Fruit fly (Drosophila melanogaster) whole organism: ENCODE results near the gene Lip4.

Source experiments
- CG8478 ChIP-seq: fragments of >200 bp; optimal IDR thresholded peaks from 2 replicates; lab custom pipeline; 2018; ENCODE audit warnings: inconsistent platforms
- Dll ChIP-seq: fragments of >200 bp; optimal IDR thresholded peaks from 2 replicates; lab custom pipeline; 2017
- EcR ChIP-seq, 2 experiments: fragments of >200 bp; optimal IDR thresholded peaks; 2 replicates each; lab custom pipeline; 2017; ENCODE audit warnings: missing biosample characterization in 2 of 2, missing genetic modification characterization in 2 of 2, missing genetic modification reagents in 2 of 2
- pan ChIP-seq: fragments of >200 bp; optimal IDR thresholded peaks from 2 replicates; lab custom pipeline; 2017
- psq ChIP-seq: fragments of >200 bp; optimal IDR thresholded peaks from 2 replicates; lab custom pipeline; 2017
- usp ChIP-seq: fragments of >200 bp; optimal IDR thresholded peaks from 2 replicates; lab custom pipeline; 2017; ENCODE audit warnings: missing biosample characterization, missing genetic modification characterization, mixed read lengths

DNA sequence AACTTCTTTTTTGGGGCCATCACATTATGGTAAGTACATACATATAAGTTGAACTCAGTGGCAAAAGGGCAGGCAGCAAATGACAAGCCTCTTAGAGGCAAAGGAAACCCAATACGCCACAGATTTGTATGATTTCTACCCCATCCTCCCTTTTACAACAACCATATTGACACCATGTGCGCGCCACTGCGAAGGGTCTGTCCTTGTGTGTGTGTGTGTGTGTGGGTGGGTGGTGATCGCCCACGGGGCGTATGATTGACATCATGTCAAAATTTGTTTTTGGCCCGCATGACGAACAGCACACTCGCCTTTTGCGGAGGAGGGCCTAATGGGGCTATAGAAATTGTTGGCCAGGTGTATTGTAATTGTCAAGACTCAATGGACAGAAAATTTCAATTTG is 27.8 kb upstream of the Lip4 start:
- TF ChIP-seq pan (lab: Kevin White, UChicago), result no peak
- no peak for TF ChIP-seq psq (lab: Kevin White, UChicago)
- TF ChIP-seq usp (GFP tag; lab: Kevin White, UChicago), result no peak
- TF ChIP-seq EcR (GFP tag; optimal IDR thresholded peaks at IDR 0.05; lab: Kevin White, UChicago), result no peak
- no peak for TF ChIP-seq Dll (lab: Kevin White, UChicago)
- TF ChIP-seq CG8478 (lab: Kevin White, UChicago), result no peak
